Fruit fly (Drosophila melanogaster) whole organism, embryonic: ENCODE results near the gene ida.

Experiments used
- CG10209 ChIP-seq: fragments of 200-800 bp; sonication (Bioruptor generic); optimal IDR thresholded peaks from 3 replicates; lab custom pipeline; 2017; ENCODE audit warnings: missing biosample characterization, mild to moderate bottlenecking, missing genetic modification characterization, missing genetic modification reagents
- CG11695 ChIP-seq: fragments of 200-800 bp; sonication (Bioruptor generic); IDR thresholded peaks from 3 replicates; pipeline ENCODE4 v1.3.6; 2022; ENCODE audit warnings: missing biosample characterization, missing genetic modification characterization
- CG15269 ChIP-seq: fragments of 200-800 bp; sonication (Bioruptor generic); optimal IDR thresholded peaks from 2 replicates; lab custom pipeline; 2018; ENCODE audit warnings: missing biosample characterization, mild to moderate bottlenecking, missing genetic modification characterization, moderate library complexity
- CG31388 ChIP-seq: fragments of 200-800 bp; sonication (Bioruptor generic); optimal IDR thresholded peaks from 2 replicates; lab custom pipeline; 2016; ENCODE audit warnings: missing biosample characterization, missing genetic modification characterization
- CG4282 ChIP-seq: fragments of 200-800 bp; sonication (Bioruptor generic); optimal IDR thresholded peaks from 2 replicates; lab custom pipeline; 2016; ENCODE audit warnings: missing biosample characterization, missing genetic modification characterization
- CG7372 ChIP-seq: fragments of 200-800 bp; sonication (Bioruptor generic); IDR thresholded peaks from 2 replicates; pipeline ENCODE4 v1.3.6; 2022; ENCODE audit warnings: missing biosample characterization, missing genetic modification characterization
- Stat92E ChIP-seq, 3 experiments: fragments of >200 bp in 2 of 3; fragments of 200-800 bp in 1 of 3; sonication (Bioruptor generic) in 1 of 3; optimal IDR thresholded peaks; 2 replicates each; lab custom pipeline; 2017 to 2019; ENCODE audit warnings: missing biosample characterization in 3 of 3, missing genetic modification characterization in 3 of 3, mild to moderate bottlenecking in 1 of 3, moderate library complexity in 1 of 3
- Trl ChIP-seq, 3 experiments: fragments of >200 bp in 2 of 3; fragments of 200-800 bp in 1 of 3; sonication (Bioruptor generic) in 1 of 3; optimal IDR thresholded peaks; 2 replicates in 1 of 3; 3 replicates in 2 of 3; lab custom pipeline; 2016 to 2017; ENCODE audit warnings: missing biosample characterization in 1 of 3, missing genetic modification characterization in 1 of 3
- rib ChIP-seq: fragments of 200-800 bp; sonication (Bioruptor generic); IDR thresholded peaks from 2 replicates; pipeline ENCODE4 v1.3.6; 2022; ENCODE audit warnings: missing biosample characterization, missing genetic modification characterization

DNA sequence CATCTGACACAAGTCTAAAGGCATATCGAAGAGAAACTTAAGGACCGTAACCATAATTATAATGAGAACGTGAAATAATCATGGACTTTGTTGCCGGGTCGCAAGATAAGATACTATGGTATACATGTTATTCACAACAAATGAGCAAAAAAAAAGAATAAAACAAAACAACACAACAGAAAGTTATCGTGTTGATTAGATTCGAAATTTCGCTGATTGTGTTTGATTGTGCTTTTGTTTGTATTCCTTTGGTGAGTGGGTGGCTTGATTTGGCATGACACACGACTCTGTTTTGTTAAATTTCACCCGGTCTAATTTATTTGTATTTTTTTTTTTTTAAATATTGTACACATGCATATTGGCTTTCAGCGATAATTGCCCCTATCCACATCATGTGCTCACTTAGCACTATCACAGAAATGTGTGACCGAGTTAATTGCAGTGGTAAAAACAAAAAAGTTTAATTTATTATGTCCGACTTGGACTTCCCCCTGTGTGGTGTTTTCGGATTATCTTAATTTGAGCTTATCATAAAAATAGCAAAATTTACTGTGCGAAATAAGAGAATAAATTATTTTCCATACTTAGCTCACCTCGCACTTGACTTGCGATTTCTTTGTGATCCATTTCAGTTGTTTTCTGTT is 18.6 kb downstream of the ida start:
- no peak for TF ChIP-seq CG15269
- TF ChIP-seq CG7372, result no peak
- no peak for TF ChIP-seq Stat92E (GFP tag; optimal IDR thresholded peaks at IDR 0.05; lab: Kevin White, UChicago)
- no peak for TF ChIP-seq CG11695
- TF ChIP-seq Trl (optimal IDR thresholded peaks at IDR 0.05; lab: Kevin White, UChicago), result no peak
- no peak for TF ChIP-seq Trl (GFP tag; optimal IDR thresholded peaks at IDR 0.05; lab: Kevin White, UChicago)
- TF ChIP-seq CG10209 (GFP tag; lab: Kevin White, UChicago), result no peak
- no peak for TF ChIP-seq CG4282 (GFP tag; lab: Kevin White, UChicago)
- no peak for TF ChIP-seq rib (GFP tag; lab: Robert Waterston, UW)
- no peak for TF ChIP-seq CG31388 (GFP tag; lab: Kevin White, UChicago)
